Fruit fly (Drosophila melanogaster) whole organism, adult: Measurements from ENCODE around the gene TwdlY.

Experiments
- CG14711 ChIP-seq: fragments of 200-800 bp; sonication (Bioruptor generic); optimal IDR thresholded peaks from 2 replicates; lab custom pipeline; 2018; ENCODE audit warnings: missing biosample characterization, mild to moderate bottlenecking, missing genetic modification characterization, moderate library complexity
- cnc ChIP-seq, 2 experiments: fragments of >200 bp; optimal IDR thresholded peaks; 2 replicates each; lab custom pipeline; 2017
- toe ChIP-seq: fragments of 200-800 bp; sonication (Bioruptor generic); optimal IDR thresholded peaks from 2 replicates; lab custom pipeline; 2016; ENCODE audit warnings: missing biosample characterization, missing genetic modification characterization

dm6 chrX:16740606-16741005, 5.9 kb downstream of the TwdlY start, which contains the start of gene CG32568:
- TF ChIP-seq cnc (optimal IDR thresholded peaks at IDR 0.05; lab: Kevin White, UChicago) (no peak), CG14711 (tag; lab: Kevin White, UChicago) (no peak), toe (GFP tag; lab: Kevin White, UChicago) (no peak)
